Worm (Caenorhabditis elegans) whole organism, L3 larva: ENCODE results near the gene R105.1.

Experiments used
- ceh-9 ChIP-seq: sonication (generic microtip); optimal IDR thresholded peaks from 2 replicates; lab custom pipeline; 2018; ENCODE audit warnings: missing biosample characterization, missing genetic modification characterization
- elt-2 ChIP-seq: sonication (generic microtip); optimal IDR thresholded peaks from 2 replicates; lab custom pipeline; 2016; ENCODE audit warnings: missing genetic modification reagents, mild to moderate bottlenecking, missing genetic modification characterization, missing compliant biosample characterization
- nhr-23 ChIP-seq: fragments of 150-350 bp; optimal IDR thresholded peaks from 2 replicates; lab custom pipeline; 2014; ENCODE audit warnings: missing biosample characterization, missing genetic modification reagents, missing genetic modification characterization
- nhr-77 ChIP-seq: fragments of 150-350 bp; optimal IDR thresholded peaks from 2 replicates; lab custom pipeline; 2014; ENCODE audit warnings: missing biosample characterization, missing genetic modification characterization
- unc-62 ChIP-seq: fragments of 150-350 bp; sonication (generic microtip); optimal IDR thresholded peaks from 4 replicates; lab custom pipeline; 2014; ENCODE audit warnings: missing biosample characterization, missing genetic modification reagents, missing genetic modification characterization
- ztf-4 ChIP-seq: fragments of 150-350 bp; optimal IDR thresholded peaks from 2 replicates; lab custom pipeline; 2014; ENCODE audit warnings: missing biosample characterization, missing genetic modification characterization

DNA sequence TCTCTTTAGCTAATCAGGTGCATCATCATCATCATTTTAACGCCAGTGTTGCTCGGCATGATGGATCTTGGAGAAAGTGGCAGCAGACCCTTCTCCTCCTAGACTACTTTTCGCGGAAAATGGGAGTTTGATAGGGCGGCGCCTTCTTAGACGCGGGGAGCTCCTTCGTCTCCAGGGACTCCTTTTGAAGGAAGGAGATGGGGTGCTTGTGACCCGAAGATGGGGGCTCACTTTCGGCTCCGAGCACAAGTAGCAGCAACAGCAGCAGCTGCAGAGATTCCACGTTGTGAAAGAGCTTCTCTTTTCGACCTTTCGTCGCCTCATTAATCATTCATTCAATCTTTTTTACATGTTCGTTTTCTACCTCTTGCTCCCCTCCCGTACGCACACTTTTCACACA, 33.9 kb downstream of the R105.1 start:
- no peak for TF ChIP-seq elt-2 (tag; lab: Kevin White, UChicago)
- no peak for TF ChIP-seq ztf-4 (tag; lab: Kevin White, UChicago)
- no peak for TF ChIP-seq ceh-9 (tag; lab: Kevin White, UChicago)
- no peak for TF ChIP-seq unc-62 (GFP tag; lab: Kevin White, UChicago)
- no peak for TF ChIP-seq nhr-77 (tag; lab: Kevin White, UChicago)
- no peak for TF ChIP-seq nhr-23 (tag; lab: Kevin White, UChicago)
